Fruit fly (Drosophila melanogaster) whole organism, embryonic: Measurements from ENCODE around the gene opa.

Experiments
- BEAF-32 ChIP-seq: fragments of 200-800 bp; sonication (Bioruptor generic); optimal IDR thresholded peaks from 3 replicates; lab custom pipeline; 2017; ENCODE audit warnings: missing biosample characterization, missing genetic modification characterization, mild to moderate bottlenecking, moderate library complexity, missing genetic modification reagents
- CG12299 ChIP-seq: fragments of 200-800 bp; sonication (Bioruptor generic); optimal IDR thresholded peaks from 2 replicates; lab custom pipeline; 2018; ENCODE audit warnings: missing biosample characterization, mild to moderate bottlenecking, missing genetic modification characterization
- CG12659 ChIP-seq: fragments of 200-800 bp; sonication (Bioruptor generic); optimal IDR thresholded peaks from 3 replicates; lab custom pipeline; 2017; ENCODE audit warnings: mild to moderate bottlenecking, missing biosample characterization, missing genetic modification reagents, missing genetic modification characterization
- CG12769 ChIP-seq: fragments of 200-800 bp; sonication (Bioruptor generic); optimal IDR thresholded peaks from 2 replicates; lab custom pipeline; 2019; ENCODE audit warnings: missing biosample characterization, mild to moderate bottlenecking, missing genetic modification characterization, moderate library complexity
- CG13287 ChIP-seq: fragments of 200-800 bp; sonication (Bioruptor generic); IDR thresholded peaks from 2 replicates; pipeline ENCODE4 v1.3.6; 2022; ENCODE audit warnings: missing biosample characterization, missing genetic modification characterization; ENCODE audit not compliant: partially characterized antibody
- CG14860 ChIP-seq: fragments of 200-800 bp; sonication (Bioruptor generic); IDR thresholded peaks from 3 replicates; pipeline ENCODE4 v1.3.6; 2022; ENCODE audit warnings: missing biosample characterization, missing genetic modification characterization; ENCODE audit not compliant: partially characterized antibody
- CG15514 ChIP-seq: fragments of 200-800 bp; sonication (Bioruptor generic); optimal IDR thresholded peaks from 3 replicates; lab custom pipeline; 2017; ENCODE audit warnings: missing biosample characterization, missing genetic modification characterization, mild to moderate bottlenecking, moderate library complexity, missing genetic modification reagents
- CG17361 ChIP-seq: fragments of 200-800 bp; sonication (Bioruptor generic); IDR thresholded peaks from 3 replicates; pipeline ENCODE4 v1.3.6; 2022; ENCODE audit warnings: missing biosample characterization, missing genetic modification characterization
- CG17829 ChIP-seq: fragments of 200-800 bp; optimal IDR thresholded peaks from 2 replicates; lab custom pipeline; 2019; ENCODE audit warnings: missing biosample characterization, mild to moderate bottlenecking, missing genetic modification characterization, moderate library complexity
- CG18619 ChIP-seq: fragments of 200-800 bp; sonication (Bioruptor generic); optimal IDR thresholded peaks from 3 replicates; lab custom pipeline; 2017; ENCODE audit warnings: missing biosample characterization, mild to moderate bottlenecking, missing genetic modification characterization
- CG2129 ChIP-seq: fragments of 200-800 bp; sonication (Bioruptor generic); IDR thresholded peaks from 2 replicates; pipeline ENCODE4 v1.3.6; 2022; ENCODE audit warnings: missing biosample characterization, missing genetic modification characterization; ENCODE audit not compliant: partially characterized antibody
- CG2712 ChIP-seq: fragments of 200-800 bp; optimal IDR thresholded peaks from 3 replicates; lab custom pipeline; 2019; ENCODE audit warnings: missing biosample characterization, mild to moderate bottlenecking, missing genetic modification characterization, moderate library complexity
- CG31365 ChIP-seq: fragments of 200-800 bp; sonication (Bioruptor generic); optimal IDR thresholded peaks from 2 replicates; lab custom pipeline; 2018; ENCODE audit warnings: missing biosample characterization, mild to moderate bottlenecking, missing genetic modification characterization
- CG31441 ChIP-seq: fragments of 200-800 bp; sonication (Bioruptor generic); IDR thresholded peaks from 2 replicates; pipeline ENCODE4 v1.3.6; 2022; ENCODE audit warnings: missing biosample characterization, missing genetic modification characterization
- CG3281 ChIP-seq: fragments of 200-800 bp; sonication (Bioruptor generic); optimal IDR thresholded peaks from 3 replicates; lab custom pipeline; 2017; ENCODE audit warnings: missing biosample characterization, mild to moderate bottlenecking, missing genetic modification characterization
- CG34224 ChIP-seq: fragments of 200-800 bp; sonication (Bioruptor generic); IDR thresholded peaks from 3 replicates; pipeline ENCODE4 v1.3.6; 2022; ENCODE audit warnings: missing biosample characterization, missing genetic modification characterization; ENCODE audit not compliant: partially characterized antibody
- CG3847 ChIP-seq: fragments of 200-800 bp; sonication (Bioruptor generic); IDR thresholded peaks from 2 replicates; pipeline ENCODE4 v1.3.6; 2022; ENCODE audit warnings: missing biosample characterization, missing genetic modification characterization
- CG7987 ChIP-seq: fragments of 200-800 bp; sonication (Bioruptor generic); optimal IDR thresholded peaks from 2 replicates; lab custom pipeline; 2018; ENCODE audit warnings: missing biosample characterization, mild to moderate bottlenecking, missing genetic modification characterization, moderate library complexity
- CG9876 ChIP-seq: fragments of 200-800 bp; sonication (Bioruptor generic); optimal IDR thresholded peaks from 2 replicates; lab custom pipeline; 2016; ENCODE audit warnings: missing biosample characterization, missing genetic modification characterization
- CoRest ChIP-seq: fragments of 200-800 bp; sonication (Bioruptor generic); optimal IDR thresholded peaks from 3 replicates; lab custom pipeline; 2018; ENCODE audit warnings: missing biosample characterization, mild to moderate bottlenecking, missing genetic modification characterization, moderate library complexity
- Dll ChIP-seq: fragments of 200-800 bp; sonication (Bioruptor generic); IDR thresholded peaks from 4 replicates; pipeline ENCODE4 v1.3.6; 2022; ENCODE audit warnings: missing biosample characterization, missing genetic modification characterization; ENCODE audit not compliant: partially characterized antibody
- Dref ChIP-seq: fragments of 200-800 bp; sonication (Bioruptor generic); IDR thresholded peaks from 2 replicates; pipeline ENCODE4 v1.3.6; 2022; ENCODE audit warnings: missing biosample characterization, missing genetic modification characterization
- E2f2 ChIP-seq: fragments of 200-800 bp; sonication (Bioruptor generic); IDR thresholded peaks from 2 replicates; pipeline ENCODE4 v1.3.6; 2022; ENCODE audit warnings: missing biosample characterization, missing genetic modification characterization
- Hey ChIP-seq: fragments of 200-800 bp; sonication (Bioruptor generic); optimal IDR thresholded peaks from 3 replicates; lab custom pipeline; 2018; ENCODE audit warnings: missing biosample characterization, mild to moderate bottlenecking, missing genetic modification characterization
- HmgD ChIP-seq: fragments of 200-800 bp; sonication (Bioruptor generic); optimal IDR thresholded peaks from 3 replicates; lab custom pipeline; 2016; ENCODE audit warnings: missing biosample characterization, missing genetic modification characterization
- MESR4 ChIP-seq: fragments of 200-800 bp; sonication (Bioruptor generic); optimal IDR thresholded peaks from 2 replicates; lab custom pipeline; 2018; ENCODE audit warnings: missing biosample characterization, mild to moderate bottlenecking, missing genetic modification characterization, moderate library complexity
- Med ChIP-seq: fragments of 200-800 bp; sonication (Bioruptor generic); peaks from one replicate; lab custom pipeline; 2016; ENCODE audit warnings: missing biosample characterization, missing genetic modification characterization, mild to moderate bottlenecking, inconsistent platforms, moderate library complexity
- Mes4 ChIP-seq: fragments of 200-800 bp; sonication (Bioruptor generic); optimal IDR thresholded peaks from 2 replicates; lab custom pipeline; 2016; ENCODE audit warnings: missing biosample characterization, missing genetic modification characterization
- Side ChIP-seq: fragments of 200-800 bp; sonication (Bioruptor generic); optimal IDR thresholded peaks from 2 replicates; lab custom pipeline; 2016; ENCODE audit warnings: missing biosample characterization, missing genetic modification characterization
- Sin3A ChIP-seq: fragments of >200 bp; optimal IDR thresholded peaks from 2 replicates; lab custom pipeline; 2018
- Trl ChIP-seq, 3 experiments: fragments of >200 bp in 2 of 3; fragments of 200-800 bp in 1 of 3; sonication (Bioruptor generic) in 1 of 3; optimal IDR thresholded peaks; 2 replicates in 1 of 3; 3 replicates in 2 of 3; lab custom pipeline; 2016 to 2017; ENCODE audit warnings: missing biosample characterization in 1 of 3, missing genetic modification characterization in 1 of 3
- YL-1 ChIP-seq: fragments of 200-800 bp; sonication (Bioruptor generic); optimal IDR thresholded peaks from 3 replicates; lab custom pipeline; 2017; ENCODE audit warnings: missing biosample characterization, mild to moderate bottlenecking, missing genetic modification characterization
- bab2 ChIP-seq: fragments of 200-800 bp; sonication (Bioruptor generic); optimal IDR thresholded peaks from 2 replicates; lab custom pipeline; 2016; ENCODE audit warnings: missing biosample characterization, missing genetic modification characterization
- bigmax ChIP-seq: fragments of 200-800 bp; sonication (Bioruptor generic); optimal IDR thresholded peaks from 2 replicates; lab custom pipeline; 2018; ENCODE audit warnings: missing biosample characterization, mild to moderate bottlenecking, missing genetic modification characterization
- br ChIP-seq: fragments of >200 bp; optimal IDR thresholded peaks from 2 replicates; lab custom pipeline; 2017
- btn ChIP-seq: fragments of 200-800 bp; sonication (Bioruptor generic); optimal IDR thresholded peaks from 2 replicates; lab custom pipeline; 2016; ENCODE audit warnings: missing biosample characterization, missing genetic modification characterization
- disco-r ChIP-seq: fragments of 200-800 bp; sonication (Bioruptor generic); optimal IDR thresholded peaks from 2 replicates; lab custom pipeline; 2016; ENCODE audit warnings: missing biosample characterization, missing genetic modification characterization
- exex ChIP-seq: fragments of 200-800 bp; sonication (Bioruptor generic); optimal IDR thresholded peaks from 4 replicates; lab custom pipeline; 2018; ENCODE audit warnings: missing biosample characterization, mild to moderate bottlenecking, missing genetic modification characterization, moderate library complexity
- h ChIP-seq: fragments of >200 bp; optimal IDR thresholded peaks from 2 replicates; lab custom pipeline; 2017
- mam ChIP-seq: fragments of 200-800 bp; sonication (Bioruptor generic); optimal IDR thresholded peaks from 3 replicates; lab custom pipeline; 2016; ENCODE audit warnings: missing biosample characterization, missing genetic modification characterization
- nerfin-1 ChIP-seq: fragments of 200-800 bp; sonication (Bioruptor generic); optimal IDR thresholded peaks from 3 replicates; lab custom pipeline; 2019; ENCODE audit warnings: missing biosample characterization, mild to moderate bottlenecking, missing genetic modification characterization, moderate library complexity
- nom ChIP-seq: fragments of 200-800 bp; sonication (Bioruptor generic); optimal IDR thresholded peaks from 2 replicates; lab custom pipeline; 2017; ENCODE audit warnings: missing biosample characterization, missing genetic modification characterization, mild to moderate bottlenecking, moderate library complexity, missing genetic modification reagents
- otp ChIP-seq: fragments of 200-800 bp; sonication (Bioruptor generic); IDR thresholded peaks from 3 replicates; pipeline ENCODE4, ENCODE4 v1.3.6; 2022; ENCODE audit warnings: missing biosample characterization, missing genetic modification characterization
- phol ChIP-seq: fragments of 200-800 bp; sonication (Bioruptor generic); optimal IDR thresholded peaks from 3 replicates; lab custom pipeline; 2018; ENCODE audit warnings: missing biosample characterization, mild to moderate bottlenecking, missing genetic modification characterization, moderate library complexity
- run ChIP-seq: fragments of 200-800 bp; sonication (Bioruptor generic); optimal IDR thresholded peaks from 3 replicates; lab custom pipeline; 2018; ENCODE audit warnings: missing biosample characterization, mild to moderate bottlenecking, missing genetic modification characterization
- sug ChIP-seq: fragments of 200-800 bp; optimal IDR thresholded peaks from 2 replicates; lab custom pipeline; 2019; ENCODE audit warnings: missing biosample characterization, mild to moderate bottlenecking, missing genetic modification characterization, moderate library complexity
- tll ChIP-seq, 2 experiments: fragments of 200-800 bp in 1 of 2; fragments of >200 bp in 1 of 2; sonication (Bioruptor generic) in 1 of 2; optimal IDR thresholded peaks; 2 replicates each; lab custom pipeline; 2017 to 2019; ENCODE audit warnings: missing biosample characterization in 2 of 2, missing genetic modification characterization in 2 of 2, mild to moderate bottlenecking in 1 of 2, moderate library complexity in 1 of 2
- unc-4 ChIP-seq: fragments of 200-800 bp; sonication (Bioruptor generic); IDR thresholded peaks from 2 replicates; pipeline ENCODE4 v1.3.6; 2022; ENCODE audit warnings: missing biosample characterization, missing genetic modification characterization; ENCODE audit not compliant: partially characterized antibody
- vnd ChIP-seq: fragments of 200-800 bp; sonication (Bioruptor generic); IDR thresholded peaks from 3 replicates; pipeline ENCODE4 v1.3.6; 2022; ENCODE audit warnings: missing biosample characterization, missing genetic modification characterization; ENCODE audit not compliant: partially characterized antibody
- z ChIP-seq: fragments of 200-800 bp; sonication (Bioruptor generic); IDR thresholded peaks from 3 replicates; pipeline ENCODE4 v1.3.6; 2022; ENCODE audit warnings: missing biosample characterization, missing genetic modification characterization

Gene opa

dm6 chr3R:4821098-4821605 lies 31.5 kb upstream of the opa start, which contains the start of gene CG14657 (continued):
- peak; percentile 92 for TF ChIP-seq BEAF-32 (GFP tag; lab: Kevin White, UChicago)
- TF ChIP-seq CG2129 (GFP tag; lab: Robert Waterston, UW) = peak; percentile 84
- TF ChIP-seq CG2712 = peak; percentile 80
- no peak for TF ChIP-seq otp (GFP tag; lab: Robert Waterston, UW)
- TF ChIP-seq br (lab: Kevin White, UChicago) = no peak
- no peak for TF ChIP-seq Hey (tag; lab: Kevin White, UChicago)
- no peak for TF ChIP-seq disco-r (GFP tag; lab: Kevin White, UChicago)
- peak; percentile 59 for TF ChIP-seq HmgD
- TF ChIP-seq exex (tag; lab: Kevin White, UChicago) = peak; percentile 21
- TF ChIP-seq vnd (GFP tag; lab: Robert Waterston, UW) = peak; percentile 91
- TF ChIP-seq h (lab: Kevin White, UChicago) = no peak
- peak; percentile 86 for TF ChIP-seq YL-1
- TF ChIP-seq unc-4 = peak; percentile 97
- peak; percentile 17 for TF ChIP-seq run
- TF ChIP-seq CG12299 (tag; lab: Kevin White, UChicago) = peak; percentile 60
- no peak for TF ChIP-seq tll (GFP tag; optimal IDR thresholded peaks at IDR 0.05; lab: Kevin White, UChicago)
- TF ChIP-seq Med = peak; percentile 77
- peak; percentile 8 for TF ChIP-seq Mes4
- TF ChIP-seq CG15514 (GFP tag; lab: Kevin White, UChicago) = peak; percentile 27
- peak in 1 of 2 experiments; percentile 29 for TF ChIP-seq Trl (optimal IDR thresholded peaks at IDR 0.05; lab: Kevin White, UChicago)
- TF ChIP-seq Trl (GFP tag; optimal IDR thresholded peaks at IDR 0.05; lab: Kevin White, UChicago) = no peak
- TF ChIP-seq bigmax (GFP tag; lab: Kevin White, UChicago) = peak; percentile 23
- peak; percentile 23 for TF ChIP-seq nom (GFP tag; lab: Kevin White, UChicago)
- TF ChIP-seq CG18619 (GFP tag; lab: Kevin White, UChicago) = no peak
- TF ChIP-seq z (GFP tag; lab: Robert Waterston, UW) = no peak
- peak; percentile 56 for TF ChIP-seq CG3847 (GFP tag; lab: Robert Waterston, UW)
- TF ChIP-seq CG17361 = peak; percentile 46; the same call in 2 of the 3 replicates
- TF ChIP-seq nerfin-1 = peak; percentile 15
- TF ChIP-seq MESR4 (GFP tag; lab: Kevin White, UChicago) = peak; percentile 98
- TF ChIP-seq CG31365 (tag; lab: Kevin White, UChicago) = no peak
- TF ChIP-seq CG9876 (GFP tag; lab: Kevin White, UChicago) = no peak
- TF ChIP-seq bab2 = no peak
- peak; percentile 98 for TF ChIP-seq CG13287
- no peak for TF ChIP-seq CoRest (tag; lab: Kevin White, UChicago)
- peak; percentile 96 for TF ChIP-seq Dref (GFP tag; lab: Robert Waterston, UW)
- no peak for TF ChIP-seq mam (GFP tag; lab: Kevin White, UChicago)
- TF ChIP-seq CG3281 (GFP tag; lab: Kevin White, UChicago) = peak; percentile 31
- peak; percentile 47 for TF ChIP-seq CG17829 (tag; lab: Kevin White, UChicago)
- TF ChIP-seq CG12769 (tag; lab: Kevin White, UChicago) = peak; percentile 4
- TF ChIP-seq CG31441 (GFP tag; lab: Robert Waterston, UW) = no peak
- peak; percentile 98 for TF ChIP-seq Dll (GFP tag; lab: Robert Waterston, UW)
- TF ChIP-seq E2f2 = peak; percentile 96
- peak; percentile 76 for TF ChIP-seq CG12659
- TF ChIP-seq Sin3A (lab: Kevin White, UChicago) = peak; percentile 75
- TF ChIP-seq Side (GFP tag; lab: Kevin White, UChicago) = peak; percentile 44
- peak; percentile 46 for TF ChIP-seq sug (tag; lab: Kevin White, UChicago)
- peak; percentile 89 for TF ChIP-seq CG14860
- TF ChIP-seq btn (GFP tag; lab: Kevin White, UChicago) = no peak
- TF ChIP-seq phol = peak; percentile 93
- TF ChIP-seq CG7987 (GFP tag; lab: Kevin White, UChicago) = peak; percentile 29
- peak; percentile 94 for TF ChIP-seq CG34224 (GFP tag; lab: Robert Waterston, UW)
